Worm (Caenorhabditis elegans) whole organism, L3 larva: Measurements from ENCODE around the gene Y57G7A.3.
A peak's percentile ranks its signal among the peaks of the same experiment; 100 is the strongest.

Experiments
- ZK546.5 ChIP-seq: sonication (generic microtip); optimal IDR thresholded peaks from 2 replicates; lab custom pipeline; 2017; ENCODE audit warnings: missing biosample characterization, missing genetic modification characterization
- ama-1 ChIP-seq: fragments of 150-350 bp; optimal IDR thresholded peaks from 2 replicates; lab custom pipeline; 2018
- ceh-16 ChIP-seq: sonication (generic microtip); optimal IDR thresholded peaks from 2 replicates; lab custom pipeline; 2017; ENCODE audit warnings: missing biosample characterization, missing genetic modification characterization
- ceh-28 ChIP-seq: fragments of 150-350 bp; optimal IDR thresholded peaks from 2 replicates; lab custom pipeline; 2014; ENCODE audit warnings: missing biosample characterization, missing genetic modification reagents, missing genetic modification characterization
- ceh-82 ChIP-seq: fragments of 150-350 bp; optimal IDR thresholded peaks from 2 replicates; lab custom pipeline; 2014; ENCODE audit warnings: missing biosample characterization, missing genetic modification characterization
- ceh-9 ChIP-seq: sonication (generic microtip); optimal IDR thresholded peaks from 2 replicates; lab custom pipeline; 2018; ENCODE audit warnings: missing biosample characterization, missing genetic modification characterization
- daf-12 ChIP-seq: fragments of 150-350 bp; optimal IDR thresholded peaks from 2 replicates; lab custom pipeline; 2014; ENCODE audit warnings: missing biosample characterization, missing genetic modification reagents, missing genetic modification characterization
- elt-1 ChIP-seq: fragments of 150-350 bp; optimal IDR thresholded peaks from 2 replicates; lab custom pipeline; 2014; ENCODE audit warnings: missing biosample characterization, missing genetic modification characterization
- elt-2 ChIP-seq: sonication (generic microtip); optimal IDR thresholded peaks from 2 replicates; lab custom pipeline; 2016; ENCODE audit warnings: missing genetic modification reagents, mild to moderate bottlenecking, missing genetic modification characterization, missing compliant biosample characterization
- elt-3 ChIP-seq, 3 experiments: fragments of 150-350 bp in 1 of 3; sonication (generic microtip) in 2 of 3; optimal IDR thresholded peaks; 2 replicates in 2 of 3; 4 replicates in 1 of 3; lab custom pipeline; 2014 to 2017; ENCODE audit warnings: missing biosample characterization in 3 of 3, missing genetic modification characterization in 3 of 3
- fkh-10 ChIP-seq: sonication (generic microtip); optimal IDR thresholded peaks from 2 replicates; lab custom pipeline; 2017; ENCODE audit warnings: missing biosample characterization, missing genetic modification reagents, missing genetic modification characterization
- fkh-2 ChIP-seq: fragments of 150-350 bp; optimal IDR thresholded peaks from 2 replicates; lab custom pipeline; 2014; ENCODE audit warnings: missing biosample characterization, missing genetic modification reagents, missing genetic modification characterization
- fos-1 ChIP-seq: fragments of 150-350 bp; optimal IDR thresholded peaks from 2 replicates; lab custom pipeline; 2014; ENCODE audit warnings: missing biosample characterization, missing genetic modification characterization
- hmg-11 ChIP-seq: sonication (generic microtip); optimal IDR thresholded peaks from 2 replicates; lab custom pipeline; 2016; ENCODE audit warnings: missing genetic modification characterization, missing compliant biosample characterization
- jun-1 ChIP-seq: fragments of 150-350 bp; optimal IDR thresholded peaks from 2 replicates; lab custom pipeline; 2014; ENCODE audit warnings: missing biosample characterization, missing genetic modification reagents, missing genetic modification characterization
- lin-15B ChIP-seq: fragments of 150-350 bp; optimal IDR thresholded peaks from 2 replicates; lab custom pipeline; 2014; ENCODE audit warnings: missing biosample characterization, missing genetic modification characterization
- lin-39 ChIP-seq: fragments of 150-350 bp; optimal IDR thresholded peaks from 2 replicates; lab custom pipeline; 2018; ENCODE audit warnings: missing biosample characterization, missing genetic modification reagents, missing genetic modification characterization
- mdl-1 ChIP-seq: fragments of 150-350 bp; optimal IDR thresholded peaks from 2 replicates; lab custom pipeline; 2014; ENCODE audit warnings: missing biosample characterization, missing genetic modification characterization
- mml-1 ChIP-seq: fragments of 150-350 bp; sonication (generic microtip); optimal IDR thresholded peaks from 3 replicates; lab custom pipeline; 2014; ENCODE audit warnings: missing biosample characterization, missing genetic modification characterization
- nhr-11 ChIP-seq: fragments of 150-350 bp; optimal IDR thresholded peaks from 2 replicates; lab custom pipeline; 2014; ENCODE audit warnings: missing biosample characterization, missing genetic modification characterization
- nhr-23 ChIP-seq: fragments of 150-350 bp; optimal IDR thresholded peaks from 2 replicates; lab custom pipeline; 2014; ENCODE audit warnings: missing biosample characterization, missing genetic modification reagents, missing genetic modification characterization
- nhr-237 ChIP-seq: fragments of 150-350 bp; optimal IDR thresholded peaks from 2 replicates; lab custom pipeline; 2014; ENCODE audit warnings: missing biosample characterization, missing genetic modification characterization
- nhr-43 ChIP-seq: sonication (generic microtip); optimal IDR thresholded peaks from 2 replicates; lab custom pipeline; 2016; ENCODE audit warnings: mild to moderate bottlenecking, missing genetic modification characterization, missing compliant biosample characterization; ENCODE audit not compliant: poor library complexity, severe bottlenecking
- nhr-67 ChIP-seq: fragments of 150-350 bp; optimal IDR thresholded peaks from 2 replicates; lab custom pipeline; 2014; ENCODE audit warnings: missing biosample characterization, missing genetic modification characterization
- nhr-76 ChIP-seq: fragments of 150-350 bp; sonication (generic microtip); optimal IDR thresholded peaks from 5 replicates; lab custom pipeline; 2014; ENCODE audit warnings: missing biosample characterization, missing genetic modification characterization
- pha-4 ChIP-seq: fragments of 150-350 bp; optimal IDR thresholded peaks from 2 replicates; lab custom pipeline; 2014; ENCODE audit warnings: missing biosample characterization, missing genetic modification reagents, missing genetic modification characterization
- pqm-1 ChIP-seq: fragments of 150-350 bp; optimal IDR thresholded peaks from 2 replicates; lab custom pipeline; 2017; ENCODE audit warnings: missing biosample characterization, missing genetic modification characterization, inconsistent platforms
- skn-1 ChIP-seq: fragments of 150-350 bp; optimal IDR thresholded peaks from 2 replicates; lab custom pipeline; 2014; ENCODE audit warnings: missing biosample characterization, missing genetic modification characterization
- tbx-2 ChIP-seq: sonication (generic microtip); optimal IDR thresholded peaks from 2 replicates; lab custom pipeline; 2016; ENCODE audit warnings: mild to moderate bottlenecking, missing genetic modification characterization, missing compliant biosample characterization
- unc-39 ChIP-seq: sonication (generic microtip); optimal IDR thresholded peaks from 4 replicates; lab custom pipeline; 2017; ENCODE audit warnings: missing biosample characterization, missing genetic modification characterization
- unc-62 ChIP-seq: fragments of 150-350 bp; sonication (generic microtip); optimal IDR thresholded peaks from 4 replicates; lab custom pipeline; 2014; ENCODE audit warnings: missing biosample characterization, missing genetic modification reagents, missing genetic modification characterization
- zag-1 ChIP-seq: fragments of 150-350 bp; optimal IDR thresholded peaks from 2 replicates; lab custom pipeline; 2014; ENCODE audit warnings: missing biosample characterization, missing genetic modification characterization
- ztf-4 ChIP-seq: fragments of 150-350 bp; optimal IDR thresholded peaks from 2 replicates; lab custom pipeline; 2014; ENCODE audit warnings: missing biosample characterization, missing genetic modification characterization

The Y57G7A.3 gene

DNA sequence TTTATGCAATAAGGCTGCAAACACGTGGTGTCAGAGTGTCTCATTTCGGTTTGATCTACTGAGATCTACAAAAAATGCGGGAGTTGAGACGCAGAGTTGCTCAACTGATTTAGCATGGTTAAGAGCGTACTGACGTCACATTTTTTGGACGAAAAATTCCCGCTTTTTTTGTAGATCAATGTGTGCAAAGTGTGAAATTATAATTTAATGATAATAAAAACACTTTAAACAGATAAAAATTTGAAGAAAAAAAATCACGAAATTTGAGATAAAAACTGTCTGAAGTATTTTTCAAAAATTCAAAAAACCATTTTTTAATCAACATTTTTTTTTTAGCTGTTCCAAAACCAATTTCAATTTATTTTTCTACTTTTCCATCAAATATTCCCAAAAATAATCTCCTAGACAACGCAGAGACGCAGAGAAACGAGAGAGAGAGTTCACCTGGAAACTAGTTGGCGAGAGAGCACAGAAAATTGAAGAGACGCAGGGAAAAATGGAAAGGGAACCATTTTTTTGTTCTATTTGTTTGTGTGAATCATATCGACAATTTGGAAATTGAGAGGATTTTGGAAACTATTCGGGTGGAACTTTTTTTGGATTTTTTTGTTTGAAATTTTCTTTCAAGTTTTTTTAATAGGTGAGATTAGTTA, 11.6 kb downstream of the Y57G7A.3 start:
- TF ChIP-seq pha-4 (tag; lab: Kevin White, UChicago) (peak; percentile 31), nhr-23 (tag; lab: Kevin White, UChicago) (peak; percentile 23), skn-1 (tag; lab: Kevin White, UChicago) (no peak)
- TF ChIP-seq, all 47 proteins: peak for 2

DNA sequence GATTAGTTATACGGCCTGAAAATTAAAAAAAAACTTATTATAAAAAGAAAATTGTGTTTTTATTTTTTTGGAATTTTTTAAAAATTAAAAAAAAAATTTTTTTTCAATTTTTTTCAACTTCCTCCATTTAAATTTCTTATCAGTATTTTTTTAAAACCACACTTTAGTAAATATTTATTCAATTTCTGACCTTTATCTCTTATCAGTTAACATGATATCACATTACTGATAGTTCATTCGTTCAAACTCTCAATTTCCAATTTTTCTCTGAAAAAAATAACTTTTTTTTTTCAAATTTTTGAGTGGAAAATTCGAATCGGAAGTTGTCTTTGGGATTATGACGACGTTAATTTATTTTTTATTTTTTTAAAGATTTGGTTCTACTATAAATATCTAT, 12.1 kb downstream of the Y57G7A.3 start:
- TF ChIP-seq daf-12: no peak
- TF ChIP-seq elt-2 (tag; lab: Kevin White, UChicago): peak; percentile 65
- TF ChIP-seq elt-3 (tag; optimal IDR thresholded peaks at IDR 0.05; lab: Kevin White, UChicago): no peak
- no peak for TF ChIP-seq nhr-67 (tag; lab: Kevin White, UChicago)
- no peak for TF ChIP-seq ztf-4
- no peak for TF ChIP-seq ceh-16 (tag; lab: Kevin White, UChicago)
- peak; percentile 41 for TF ChIP-seq pqm-1
- peak; percentile 46 for TF ChIP-seq pha-4 (tag; lab: Kevin White, UChicago)
- TF ChIP-seq ama-1: no peak

ce11 chrII:1298169-1298568, 12.6 kb downstream of the Y57G7A.3 start, which contains the start of gene Y57G7A.1:
Y57G7A.1 (plus strand) TSS chrII:1298469.
- TF ChIP-seq tbx-2 (tag; lab: Kevin White, UChicago): no peak
- TF ChIP-seq nhr-43: no peak
- no peak for TF ChIP-seq jun-1
- TF ChIP-seq ceh-9 (tag; lab: Kevin White, UChicago): no peak
- TF ChIP-seq fkh-10: no peak
- no peak for TF ChIP-seq lin-15B (tag; lab: Kevin White, UChicago)
- no peak for TF ChIP-seq zag-1 (tag; lab: Kevin White, UChicago)
- no peak for TF ChIP-seq nhr-11
- no peak for TF ChIP-seq pqm-1
- TF ChIP-seq ceh-82 (tag; lab: Kevin White, UChicago): no peak

DNA sequence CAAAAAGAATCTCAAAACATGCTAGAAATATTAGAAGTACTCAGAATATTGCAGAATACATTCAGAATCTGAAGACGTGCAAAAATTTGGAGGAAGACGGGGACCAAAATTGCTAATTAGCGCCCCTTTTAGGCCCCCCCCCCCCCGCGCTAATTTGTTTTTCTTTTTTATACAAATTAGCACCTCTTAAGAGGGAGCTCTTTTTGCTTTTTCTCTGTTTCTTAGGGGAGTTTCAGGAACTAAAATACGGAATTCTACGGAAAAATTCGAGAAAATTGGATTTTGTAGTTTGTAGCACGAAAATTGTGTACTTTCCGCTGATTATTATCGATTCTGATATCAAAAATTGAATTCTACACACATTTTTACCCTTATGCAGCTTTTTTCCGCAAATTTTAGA, 16.0 kb downstream of the Y57G7A.3 start, which contains the start of gene glb-31:
Gene glb-31 (minus strand): TSS at position 101 of the 400 bp plus-strand sequence.
- TF ChIP-seq lin-39 (tag; lab: Kevin White, UChicago) (no peak), nhr-11 (no peak), fkh-2 (tag; lab: Kevin White, UChicago) (no peak), unc-62 (GFP tag; lab: Kevin White, UChicago) (no peak), fos-1 (tag; lab: Kevin White, UChicago) (no peak), ceh-28 (tag; lab: Kevin White, UChicago) (no peak), daf-12 (no peak), unc-39 (tag; lab: Kevin White, UChicago) (no peak), pqm-1 (no peak), ceh-82 (tag; lab: Kevin White, UChicago) (no peak)
- TF ChIP-seq, all 47 proteins: peak for 0

DNA sequence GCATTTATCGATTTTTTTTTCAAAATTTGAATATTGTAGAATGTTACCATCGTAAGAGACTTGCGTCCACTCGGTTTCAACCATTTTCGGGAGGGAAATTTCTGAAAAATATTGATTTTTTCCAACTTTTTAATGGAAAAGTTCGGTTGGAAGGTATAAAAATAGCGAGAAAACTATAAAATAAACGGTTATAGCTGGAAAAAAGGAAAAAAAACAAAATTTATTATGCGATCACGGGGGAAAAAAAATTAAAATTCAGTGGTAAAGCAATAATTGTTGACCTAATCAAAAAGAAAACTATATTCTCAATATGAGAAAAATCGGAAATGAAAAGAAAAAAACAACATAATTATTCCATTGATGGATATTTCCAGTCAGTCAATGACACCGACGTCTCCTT, 20.5 kb downstream of the Y57G7A.3 start, which contains the start of gene emc-2:
Gene emc-2 (minus strand): TSS at position 101 of the 400 bp plus-strand sequence.
- TF ChIP-seq ama-1: no peak
- TF ChIP-seq ZK546.5: no peak
- no peak for TF ChIP-seq nhr-76
- no peak for TF ChIP-seq nhr-237 (tag; lab: Kevin White, UChicago)
- TF ChIP-seq nhr-43: no peak
- TF ChIP-seq hmg-11 (tag; lab: Kevin White, UChicago): no peak
- TF ChIP-seq nhr-11: no peak
- TF ChIP-seq zag-1 (tag; lab: Kevin White, UChicago): no peak
- no peak for TF ChIP-seq nhr-23 (tag; lab: Kevin White, UChicago)
- TF ChIP-seq ztf-4: no peak
- no peak for TF ChIP-seq mdl-1
- TF ChIP-seq lin-15B (tag; lab: Kevin White, UChicago): no peak
- TF ChIP-seq mml-1 (tag; lab: Kevin White, UChicago): no peak
- no peak for TF ChIP-seq unc-62 (GFP tag; lab: Kevin White, UChicago)
- TF ChIP-seq fos-1 (tag; lab: Kevin White, UChicago): no peak
- no peak for TF ChIP-seq unc-39 (tag; lab: Kevin White, UChicago)
- no peak for TF ChIP-seq fkh-2 (tag; lab: Kevin White, UChicago)
- TF ChIP-seq ceh-16 (tag; lab: Kevin White, UChicago): no peak

DNA sequence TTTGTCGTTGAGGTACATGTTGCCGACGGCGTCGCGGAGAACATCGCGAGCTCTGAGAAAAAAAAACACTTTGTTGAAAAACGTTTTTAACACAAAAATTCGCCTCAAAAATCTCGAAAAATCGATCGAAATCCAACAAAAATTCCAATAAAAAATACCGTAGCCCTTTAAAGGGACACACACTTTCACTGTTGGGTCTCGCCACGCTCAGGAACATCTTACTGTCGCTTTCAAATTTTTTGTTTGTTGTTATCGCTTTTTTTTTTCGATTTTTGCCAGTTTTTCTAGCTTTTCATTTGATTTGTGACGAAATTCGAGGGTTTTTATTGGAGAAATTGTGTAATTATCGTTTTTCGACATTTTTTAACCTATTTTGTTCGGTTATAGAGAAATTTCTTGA, 21.0 kb downstream of the Y57G7A.3 start:
- no peak for TF ChIP-seq ceh-9 (tag; lab: Kevin White, UChicago)
- no peak for TF ChIP-seq fos-1 (tag; lab: Kevin White, UChicago)
- no peak for TF ChIP-seq elt-1
- TF ChIP-seq, all 47 proteins: peak for 0
